Worm (Caenorhabditis elegans): Measurements from ENCODE around the gene atp-4.

DNA sequence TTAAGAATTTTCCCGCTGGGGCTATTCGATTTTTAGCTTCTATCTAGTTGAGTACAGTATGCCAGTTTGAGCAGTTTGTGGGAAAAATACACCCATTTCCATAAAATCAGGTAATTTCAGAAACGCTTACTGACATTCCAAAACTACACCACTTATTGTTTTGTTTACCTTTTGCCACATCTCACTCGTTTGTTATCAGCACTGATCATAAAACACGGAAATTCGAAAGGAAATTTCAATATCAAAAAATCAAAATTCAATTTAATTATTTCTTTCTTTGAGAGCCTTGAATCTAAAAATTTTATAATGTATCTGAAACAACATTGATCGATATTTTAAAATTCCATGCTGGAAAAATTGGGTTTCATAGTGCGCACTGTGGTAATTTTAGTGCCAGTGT, 26.4 kb downstream of the atp-4 start:
- no peak for TF ChIP-seq med-1 (GFP tag; optimal IDR thresholded peaks at IDR 0.05; ENCODE audit: insufficient read depth)
- no peak for TF ChIP-seq tab-1 (GFP tag; IDR thresholded peaks at IDR 0.05)
- no peak for TF ChIP-seq flt-1 (GFP tag; IDR thresholded peaks at IDR 0.05)
- TF ChIP-seq ref-1 (GFP tag; conservative IDR thresholded peaks at IDR 0.05) = no peak
- no peak for TF ChIP-seq T22C8.4 (GFP tag; IDR thresholded peaks at IDR 0.05)

All from whole organism, midembryonic.